Fruit fly (Drosophila melanogaster): ENCODE measurements around the gene CG32192.

CG32192 gene

DNA sequence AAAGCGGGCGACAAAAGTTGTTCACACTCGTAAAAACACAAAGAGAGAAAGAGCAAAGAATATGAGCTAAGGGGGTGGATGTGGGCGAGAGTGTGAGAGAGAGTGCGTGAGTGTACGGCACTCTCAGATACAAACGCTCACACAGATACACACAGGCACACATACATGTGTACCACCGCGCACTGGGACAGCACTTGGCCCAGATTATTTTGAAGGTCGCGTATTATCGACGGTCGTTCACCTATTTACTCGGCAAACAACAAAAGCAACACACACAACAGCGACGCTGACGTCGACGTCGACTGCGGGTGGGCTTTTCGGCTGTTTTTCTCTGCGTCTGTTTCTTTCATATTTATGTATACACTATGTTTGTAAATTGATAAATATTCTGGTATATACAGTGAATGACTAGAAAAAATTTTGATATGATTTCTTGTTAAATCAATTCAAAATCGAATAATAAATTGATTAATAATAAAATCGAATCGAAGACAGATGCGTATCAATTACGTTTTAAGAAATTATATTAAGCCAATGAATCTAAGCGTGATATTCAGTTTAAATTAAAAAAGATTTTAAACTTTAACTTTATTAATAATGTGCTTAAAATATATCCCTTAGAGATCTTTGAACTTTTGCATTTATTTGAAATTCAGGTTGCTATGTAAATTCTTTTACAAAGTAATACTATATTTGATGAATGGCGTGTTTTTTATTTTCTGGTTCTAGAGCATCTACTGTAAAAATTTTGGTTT, 10.4 kb upstream of the CG32192 start:
- peak; percentile 76 for TF ChIP-seq Vsx2 (GFP tag; optimal IDR thresholded peaks at IDR 0.05; ENCODE audit: partially characterized antibody)
- no peak for TF ChIP-seq OdsH (GFP tag; optimal IDR thresholded peaks at IDR 0.05)
- TF ChIP-seq sv (GFP tag; optimal IDR thresholded peaks at IDR 0.05): peak; percentile 67
- TF ChIP-seq dsf (GFP tag; optimal IDR thresholded peaks at IDR 0.05; ENCODE audit: borderline replicate concordance): no peak
- peak; percentile 65 for TF ChIP-seq sage (GFP tag; optimal IDR thresholded peaks at IDR 0.05)
- TF ChIP-seq brk (GFP tag; optimal IDR thresholded peaks at IDR 0.05): peak; percentile 33
- TF ChIP-seq usp (GFP tag; optimal IDR thresholded peaks at IDR 0.05): no peak
- no peak for TF ChIP-seq Hr78 (GFP tag; optimal IDR thresholded peaks at IDR 0.05)
- peak; percentile 18 for TF ChIP-seq Sp1 (GFP tag; optimal IDR thresholded peaks at IDR 0.05)
- TF ChIP-seq foxo (GFP tag; optimal IDR thresholded peaks at IDR 0.05): peak; percentile 65 to 71
- peak; percentile 43 for TF ChIP-seq CrebA (GFP tag; optimal IDR thresholded peaks at IDR 0.05; ENCODE audit: borderline replicate concordance)
- peak; percentile 61 for TF ChIP-seq h (GFP tag; optimal IDR thresholded peaks at IDR 0.05)
- TF ChIP-seq CG32264 (GFP tag; optimal IDR thresholded peaks at IDR 0.05): no peak
- peak; percentile 34 for TF ChIP-seq ey (GFP tag; optimal IDR thresholded peaks at IDR 0.05)
- no peak for TF ChIP-seq N (GFP tag; optimal IDR thresholded peaks at IDR 0.05)
- no peak for TF ChIP-seq lola (GFP tag; optimal IDR thresholded peaks at IDR 0.05)
- peak; percentile 50 for TF ChIP-seq jim (GFP tag; optimal IDR thresholded peaks at IDR 0.05)
- TF ChIP-seq Dif (GFP tag; optimal IDR thresholded peaks at IDR 0.05; ENCODE audit: partially characterized antibody): peak; percentile 95
- TF ChIP-seq pan (optimal IDR thresholded peaks at IDR 0.05): no peak
- TF ChIP-seq woc (GFP tag; optimal IDR thresholded peaks at IDR 0.05): peak; percentile 68
- peak; percentile 40 for TF ChIP-seq Jra (GFP tag; optimal IDR thresholded peaks at IDR 0.05)
- TF ChIP-seq CG9705 (GFP tag; optimal IDR thresholded peaks at IDR 0.05): no peak
- TF ChIP-seq dmrt93B (GFP tag; optimal IDR thresholded peaks at IDR 0.05): peak; percentile 55
- TF ChIP-seq Rel (GFP tag; optimal IDR thresholded peaks at IDR 0.05): peak; percentile 62
- peak; percentile 53 for TF ChIP-seq Rel (tag; optimal IDR thresholded peaks at IDR 0.05)
- no peak for TF ChIP-seq Myc (optimal IDR thresholded peaks at IDR 0.05)
- TF ChIP-seq Abd-B (GFP tag; optimal IDR thresholded peaks at IDR 0.05): no peak
- TF ChIP-seq Hr83 (GFP tag; optimal IDR thresholded peaks at IDR 0.05; ENCODE audit: poor library complexity, severe bottlenecking): peak; percentile 70
- TF ChIP-seq dl (GFP tag; optimal IDR thresholded peaks at IDR 0.05; ENCODE audit: insufficient read depth in 1 of 2, partially characterized antibody in 2 of 2): peak; percentile 80 to 86
- TF ChIP-seq rgr (GFP tag; optimal IDR thresholded peaks at IDR 0.05): peak; percentile 22
- peak; percentile 63 for TF ChIP-seq fru (GFP tag; optimal IDR thresholded peaks at IDR 0.05)
- TF ChIP-seq br (GFP tag; optimal IDR thresholded peaks at IDR 0.05): peak; percentile 48
- peak; percentile 72 for TF ChIP-seq HLH106 (tag; optimal IDR thresholded peaks at IDR 0.05)
- TF ChIP-seq Hnf4 (GFP tag; optimal IDR thresholded peaks at IDR 0.05): peak; percentile 40
- no peak for TF ChIP-seq GATAd (GFP tag; optimal IDR thresholded peaks at IDR 0.05)
- no peak for TF ChIP-seq Dfd (GFP tag; optimal IDR thresholded peaks at IDR 0.05)
- peak; percentile 71 for TF ChIP-seq tai (GFP tag; optimal IDR thresholded peaks at IDR 0.05)
- no peak for TF ChIP-seq Mio (GFP tag; optimal IDR thresholded peaks at IDR 0.05)
- TF ChIP-seq psq (GFP tag; optimal IDR thresholded peaks at IDR 0.05): peak; percentile 34

- TF ChIP-seq Jra (GFP tag; optimal IDR thresholded peaks at IDR 0.05) (no peak), rgr (GFP tag; optimal IDR thresholded peaks at IDR 0.05) (peak; percentile 3)
These were observed 9.8 kb upstream of the CG32192 start for dm6 chr3L:18030301-18030827.

All from whole organism, wandering third instar larva.